Worm (Caenorhabditis elegans) whole organism, late embryonic: ENCODE results near the gene Y94H6A.2.

Experiments
- F13H6.1 ChIP-seq: sonication (generic microtip); optimal IDR thresholded peaks from 2 replicates; lab custom pipeline; 2016; ENCODE audit warnings: missing genetic modification characterization, missing compliant biosample characterization
- ceh-9 ChIP-seq: sonication (generic microtip); optimal IDR thresholded peaks from 2 replicates; lab custom pipeline; 2016; ENCODE audit warnings: mild to moderate bottlenecking, missing genetic modification characterization, inconsistent platforms, missing compliant biosample characterization
- pqm-1 ChIP-seq: sonication (generic microtip); optimal IDR thresholded peaks from 2 replicates; lab custom pipeline; 2016; ENCODE audit warnings: missing genetic modification characterization, missing compliant biosample characterization

DNA sequence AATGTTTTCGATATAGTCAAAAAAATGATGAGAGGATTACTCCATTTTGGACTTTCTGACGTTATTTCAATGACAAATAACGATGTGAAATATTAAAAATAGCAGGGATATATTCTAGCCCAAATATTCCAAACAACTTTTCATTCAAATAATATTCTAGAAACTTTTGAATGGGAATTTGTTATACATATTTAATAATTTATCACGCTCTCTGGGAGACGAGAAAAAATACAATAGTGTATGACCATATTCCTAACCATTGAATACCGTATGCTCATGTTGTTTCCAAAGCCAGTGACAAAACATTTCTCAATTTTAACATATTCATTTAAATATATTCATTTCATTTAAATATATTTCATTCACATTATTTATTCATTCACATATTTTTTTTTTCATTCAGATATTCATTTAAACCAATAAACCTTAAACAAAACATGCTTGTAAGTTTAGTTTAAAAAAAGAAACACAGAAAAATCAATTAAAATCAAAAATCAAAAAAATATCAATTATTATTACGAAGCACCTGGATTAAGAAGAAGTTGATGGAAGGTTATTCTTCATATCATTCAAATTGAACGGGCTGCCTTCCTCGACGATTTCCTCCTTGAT, 20.4 kb upstream of the Y94H6A.2 start:
- TF ChIP-seq pqm-1 (tag; lab: Kevin White, UChicago): no peak
- no peak for TF ChIP-seq F13H6.1 (tag; lab: Kevin White, UChicago)
- no peak for TF ChIP-seq ceh-9 (tag; lab: Kevin White, UChicago)
